Worm (Caenorhabditis elegans): ENCODE results near the gene W06H8.6.
A peak's percentile ranks its signal among the peaks of the same experiment; 100 is the strongest.

W06H8.6 gene

DNA sequence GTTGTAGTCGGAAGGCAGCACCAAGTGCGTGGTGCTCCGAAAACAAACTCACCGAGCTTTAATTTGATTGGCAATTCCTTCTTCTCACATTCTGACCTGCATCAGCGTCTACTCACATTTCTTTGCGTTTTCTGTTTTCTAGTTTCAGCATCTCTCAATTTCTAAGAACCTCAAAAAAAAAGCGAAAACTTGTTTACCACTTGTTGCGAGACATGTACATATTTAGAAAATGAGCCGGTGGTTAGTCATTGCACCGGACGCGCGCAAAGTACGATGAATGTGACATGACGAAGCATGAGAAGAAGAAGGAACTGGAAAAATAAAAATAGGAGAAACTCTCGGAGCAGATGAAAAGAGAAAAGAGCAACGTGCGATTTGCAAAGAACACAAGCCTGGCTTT lies 17.8 kb upstream of the W06H8.6 start:
- TF ChIP-seq nhr-12 (tag; optimal IDR thresholded peaks at IDR 0.05) (no peak), tbx-2 (tag; optimal IDR thresholded peaks at IDR 0.05) (no peak), zag-1 (tag; optimal IDR thresholded peaks at IDR 0.05) (no peak), nhr-11 (tag; optimal IDR thresholded peaks at IDR 0.05) (peak; percentile 85), elt-2 (tag; optimal IDR thresholded peaks at IDR 0.05) (no peak), egl-5 (tag; optimal IDR thresholded peaks at IDR 0.05) (peak; percentile 4), nhr-43 (tag; optimal IDR thresholded peaks at IDR 0.05; ENCODE audit: poor library complexity, severe bottlenecking) (no peak), nfya-1 (tag; optimal IDR thresholded peaks at IDR 0.05; ENCODE audit: insufficient read depth) (peak; percentile 30), lsy-12 (tag; optimal IDR thresholded peaks at IDR 0.05) (no peak), pqm-1 (tag; optimal IDR thresholded peaks at IDR 0.05) (peak; percentile 29), unc-39 (tag; optimal IDR thresholded peaks at IDR 0.05) (no peak), pha-4 (tag; optimal IDR thresholded peaks at IDR 0.05) (peak; percentile 10), hmg-11 (tag; optimal IDR thresholded peaks at IDR 0.05) (peak; percentile 48)

DNA sequence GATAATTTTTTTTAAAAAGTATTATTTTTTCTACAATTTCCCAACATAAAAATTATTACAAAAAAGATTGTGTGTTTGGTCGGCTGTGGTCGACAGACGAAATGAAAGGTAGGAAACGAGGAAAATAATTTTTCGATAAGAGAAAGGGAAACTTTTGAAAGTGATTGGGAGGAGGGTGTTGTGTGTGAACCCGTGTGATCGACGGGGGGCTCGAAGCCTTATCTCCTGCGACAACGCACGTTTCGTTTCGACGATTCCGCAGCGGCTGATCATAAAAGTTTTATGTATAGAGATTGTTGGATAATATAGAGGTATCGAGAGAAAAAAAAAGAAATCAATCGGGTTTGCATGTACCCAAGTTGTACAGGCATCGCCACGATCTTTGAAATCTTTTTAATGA lies 16.4 kb upstream of the W06H8.6 start:
- TF ChIP-seq nhr-43 (tag; optimal IDR thresholded peaks at IDR 0.05; ENCODE audit: poor library complexity, severe bottlenecking) (peak; percentile 70), ama-1 (optimal IDR thresholded peaks at IDR 0.05) (no peak), nfya-1 (tag; optimal IDR thresholded peaks at IDR 0.05; ENCODE audit: insufficient read depth) (peak; percentile 25), skn-1 (tag; optimal IDR thresholded peaks at IDR 0.05) (no peak), elt-3 (tag; optimal IDR thresholded peaks at IDR 0.05) (peak in 1 of 3 experiments; percentile 47), elt-2 (tag; optimal IDR thresholded peaks at IDR 0.05) (peak; percentile 91), jun-1 (tag; optimal IDR thresholded peaks at IDR 0.05) (peak; percentile 50), hmg-11 (tag; optimal IDR thresholded peaks at IDR 0.05) (no peak), ZK546.5 (tag; optimal IDR thresholded peaks at IDR 0.05) (no peak), pqm-1 (tag; optimal IDR thresholded peaks at IDR 0.05) (peak; percentile 75), unc-39 (tag; optimal IDR thresholded peaks at IDR 0.05) (no peak), ceh-9 (tag; optimal IDR thresholded peaks at IDR 0.05) (no peak)

DNA sequence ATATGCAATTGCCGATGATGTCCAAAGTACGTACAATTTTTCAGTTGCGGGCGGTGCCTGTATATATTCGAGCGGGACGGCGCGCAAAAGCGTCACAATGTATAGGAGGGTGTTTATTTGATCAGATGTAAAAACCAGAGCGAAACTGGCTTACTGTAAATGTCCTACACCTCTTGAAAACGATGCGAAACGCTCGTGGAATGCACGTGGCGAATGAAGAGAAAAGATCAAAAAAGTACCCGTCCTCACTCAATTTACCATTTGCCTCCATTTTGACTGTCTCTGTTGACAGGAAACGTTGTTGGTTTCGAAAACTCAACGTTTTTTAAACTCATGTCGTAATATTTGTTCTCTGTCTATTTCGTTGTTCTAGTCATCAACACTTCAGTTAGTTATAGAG lies 13.9 kb upstream of the W06H8.6 start:
- TF ChIP-seq pqm-1 (tag; optimal IDR thresholded peaks at IDR 0.05) (peak; percentile 49), lsy-12 (tag; optimal IDR thresholded peaks at IDR 0.05) (peak; percentile 1), lin-39 (tag; optimal IDR thresholded peaks at IDR 0.05) (no peak), eor-1 (tag; optimal IDR thresholded peaks at IDR 0.05) (no peak), nhr-25 (tag; optimal IDR thresholded peaks at IDR 0.05) (peak; percentile 80), pha-4 (tag; optimal IDR thresholded peaks at IDR 0.05) (peak; percentile 97), egl-5 (tag; optimal IDR thresholded peaks at IDR 0.05) (no peak), elt-2 (tag; optimal IDR thresholded peaks at IDR 0.05) (peak; percentile 54), jun-1 (tag; optimal IDR thresholded peaks at IDR 0.05) (peak; percentile 61), nfya-1 (tag; optimal IDR thresholded peaks at IDR 0.05; ENCODE audit: insufficient read depth) (peak; percentile 5), nhr-43 (tag; optimal IDR thresholded peaks at IDR 0.05; ENCODE audit: poor library complexity, severe bottlenecking) (peak; percentile 64), mml-1 (tag; optimal IDR thresholded peaks at IDR 0.05) (peak; percentile 72)

DNA sequence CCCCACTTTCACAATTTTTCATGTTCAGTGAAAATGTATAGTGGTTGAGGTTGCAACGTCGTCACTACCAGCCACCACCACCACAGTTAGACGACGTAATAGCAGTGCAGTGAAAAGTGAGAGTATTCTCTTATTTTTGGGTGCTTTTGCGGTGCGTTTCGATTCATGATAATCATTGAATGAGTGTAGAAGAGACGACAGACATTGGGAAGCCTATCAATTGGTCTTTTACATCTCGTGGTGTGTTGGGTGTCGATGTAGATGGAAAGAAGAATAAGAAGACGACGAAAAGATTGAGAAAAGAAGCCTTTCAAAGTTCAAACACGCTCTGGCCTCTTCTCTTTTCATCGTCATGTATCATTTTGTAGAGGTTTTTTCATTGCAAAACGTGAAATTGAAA lies 13.0 kb upstream of the W06H8.6 start:
- TF ChIP-seq ZK546.5 (tag; optimal IDR thresholded peaks at IDR 0.05) (no peak), nhr-237 (tag; optimal IDR thresholded peaks at IDR 0.05) (no peak), nhr-23 (tag; optimal IDR thresholded peaks at IDR 0.05) (peak; percentile 72), fkh-10 (GFP tag; optimal IDR thresholded peaks at IDR 0.05) (no peak), pqm-1 (tag; optimal IDR thresholded peaks at IDR 0.05) (peak; percentile 69), ztf-4 (tag; optimal IDR thresholded peaks at IDR 0.05) (no peak), mdl-1 (tag; optimal IDR thresholded peaks at IDR 0.05) (peak; percentile 44), ceh-16 (tag; optimal IDR thresholded peaks at IDR 0.05) (no peak), sea-2 (GFP tag; optimal IDR thresholded peaks at IDR 0.05) (no peak), nhr-67 (tag; optimal IDR thresholded peaks at IDR 0.05) (no peak), nhr-28 (tag; optimal IDR thresholded peaks at IDR 0.05) (no peak), nhr-12 (tag; optimal IDR thresholded peaks at IDR 0.05) (no peak), ztf-11 (tag; optimal IDR thresholded peaks at IDR 0.05) (no peak), unc-62 (GFP tag; optimal IDR thresholded peaks at IDR 0.05) (no peak), lin-15B (tag; optimal IDR thresholded peaks at IDR 0.05) (no peak), tbx-2 (tag; optimal IDR thresholded peaks at IDR 0.05) (peak; percentile 22), hmg-11 (tag; optimal IDR thresholded peaks at IDR 0.05) (no peak), nhr-11 (tag; optimal IDR thresholded peaks at IDR 0.05) (no peak), snpc-4 (tag; optimal IDR thresholded peaks at IDR 0.05) (no peak), R02D3.7 (tag; optimal IDR thresholded peaks at IDR 0.05) (peak; percentile 38), mml-1 (tag; optimal IDR thresholded peaks at IDR 0.05) (peak; percentile 31), aly-2 (tag; optimal IDR thresholded peaks at IDR 0.05) (no peak), elt-1 (tag; optimal IDR thresholded peaks at IDR 0.05) (no peak), daf-12 (tag; optimal IDR thresholded peaks at IDR 0.05) (no peak), nhr-76 (tag; optimal IDR thresholded peaks at IDR 0.05) (no peak), nhr-43 (tag; optimal IDR thresholded peaks at IDR 0.05; ENCODE audit: poor library complexity, severe bottlenecking) (peak; percentile 95), nhr-77 (tag; optimal IDR thresholded peaks at IDR 0.05) (no peak), ceh-82 (tag; optimal IDR thresholded peaks at IDR 0.05) (no peak), lsy-12 (tag; optimal IDR thresholded peaks at IDR 0.05) (no peak), elt-2 (tag; optimal IDR thresholded peaks at IDR 0.05) (peak; percentile 30), elt-3 (tag; optimal IDR thresholded peaks at IDR 0.05) (peak in 2 of 3 experiments; percentile 15 to 74), ceh-28 (tag; optimal IDR thresholded peaks at IDR 0.05) (no peak), eor-1 (tag; optimal IDR thresholded peaks at IDR 0.05) (no peak), nhr-25 (tag; optimal IDR thresholded peaks at IDR 0.05) (peak; percentile 94), pha-4 (tag; optimal IDR thresholded peaks at IDR 0.05) (no peak), skn-1 (tag; optimal IDR thresholded peaks at IDR 0.05) (no peak), lin-39 (tag; optimal IDR thresholded peaks at IDR 0.05) (no peak)
